Worm (Caenorhabditis elegans): ENCODE data around the gene idpb-1.

idpb-1 gene

ce11 chrII:5061794-5062368 lies 39.9 kb upstream of the idpb-1 start, which contains the start of gene smc-5 (continued):
- TF ChIP-seq nhr-43 (tag; optimal IDR thresholded peaks at IDR 0.05; ENCODE audit: poor library complexity, severe bottlenecking) (peak; percentile 51), ceh-16 (tag; optimal IDR thresholded peaks at IDR 0.05) (no peak), ZK546.5 (tag; optimal IDR thresholded peaks at IDR 0.05) (no peak), ama-1 (optimal IDR thresholded peaks at IDR 0.05) (no peak), elt-3 (tag; optimal IDR thresholded peaks at IDR 0.05) (no peak), unc-39 (tag; optimal IDR thresholded peaks at IDR 0.05) (no peak), snpc-4 (tag; optimal IDR thresholded peaks at IDR 0.05) (peak; percentile 86), nhr-237 (tag; optimal IDR thresholded peaks at IDR 0.05) (no peak), elt-2 (tag; optimal IDR thresholded peaks at IDR 0.05) (no peak), unc-62 (GFP tag; optimal IDR thresholded peaks at IDR 0.05) (no peak), nhr-28 (tag; optimal IDR thresholded peaks at IDR 0.05) (no peak), elt-1 (tag; optimal IDR thresholded peaks at IDR 0.05) (no peak), zag-1 (tag; optimal IDR thresholded peaks at IDR 0.05) (no peak), eor-1 (tag; optimal IDR thresholded peaks at IDR 0.05) (no peak), ceh-9 (tag; optimal IDR thresholded peaks at IDR 0.05) (no peak), mml-1 (tag; optimal IDR thresholded peaks at IDR 0.05) (no peak), pqm-1 (tag; optimal IDR thresholded peaks at IDR 0.05) (peak; percentile 36), ztf-4 (tag; optimal IDR thresholded peaks at IDR 0.05) (no peak)

ce11 chrII:5066967-5067366 lies 34.8 kb upstream of the idpb-1 start:
- TF ChIP-seq fos-1 (tag; optimal IDR thresholded peaks at IDR 0.05): no peak
- TF ChIP-seq pha-4 (tag; optimal IDR thresholded peaks at IDR 0.05): no peak
- TF ChIP-seq unc-39 (tag; optimal IDR thresholded peaks at IDR 0.05): no peak
- TF ChIP-seq ZK546.5 (tag; optimal IDR thresholded peaks at IDR 0.05): no peak
- no peak for TF ChIP-seq nhr-12 (tag; optimal IDR thresholded peaks at IDR 0.05)
- no peak for TF ChIP-seq ceh-9 (tag; optimal IDR thresholded peaks at IDR 0.05)
- no peak for TF ChIP-seq fkh-2 (tag; optimal IDR thresholded peaks at IDR 0.05)
- TF ChIP-seq nhr-25 (tag; optimal IDR thresholded peaks at IDR 0.05): no peak
- no peak for TF ChIP-seq nhr-67 (tag; optimal IDR thresholded peaks at IDR 0.05)
- no peak for TF ChIP-seq ztf-4 (tag; optimal IDR thresholded peaks at IDR 0.05)
- no peak for TF ChIP-seq pqm-1 (tag; optimal IDR thresholded peaks at IDR 0.05)
- TF ChIP-seq mdl-1 (tag; optimal IDR thresholded peaks at IDR 0.05): no peak
- no peak for TF ChIP-seq nhr-77 (tag; optimal IDR thresholded peaks at IDR 0.05)
- no peak for TF ChIP-seq lin-15B (tag; optimal IDR thresholded peaks at IDR 0.05)

ce11 chrII:5067927-5068326 lies 33.9 kb upstream of the idpb-1 start, which contains the start of gene C27A2.8:
Gene C27A2.8, minus strand, starts transcription at chrII:5068043.
- TF ChIP-seq nhr-43 (tag; optimal IDR thresholded peaks at IDR 0.05; ENCODE audit: poor library complexity, severe bottlenecking) (no peak), fos-1 (tag; optimal IDR thresholded peaks at IDR 0.05) (no peak), hmg-11 (tag; optimal IDR thresholded peaks at IDR 0.05) (no peak), nhr-11 (tag; optimal IDR thresholded peaks at IDR 0.05) (no peak), elt-3 (tag; optimal IDR thresholded peaks at IDR 0.05) (no peak), nhr-76 (tag; optimal IDR thresholded peaks at IDR 0.05) (no peak), pqm-1 (tag; optimal IDR thresholded peaks at IDR 0.05) (no peak), tbx-2 (tag; optimal IDR thresholded peaks at IDR 0.05) (no peak), ztf-4 (tag; optimal IDR thresholded peaks at IDR 0.05) (no peak), fkh-2 (tag; optimal IDR thresholded peaks at IDR 0.05) (no peak), mdl-1 (tag; optimal IDR thresholded peaks at IDR 0.05) (no peak), zag-1 (tag; optimal IDR thresholded peaks at IDR 0.05) (no peak), ceh-82 (tag; optimal IDR thresholded peaks at IDR 0.05) (no peak), nhr-77 (tag; optimal IDR thresholded peaks at IDR 0.05) (no peak), R02D3.7 (tag; optimal IDR thresholded peaks at IDR 0.05) (no peak), ceh-16 (tag; optimal IDR thresholded peaks at IDR 0.05) (no peak), lin-39 (tag; optimal IDR thresholded peaks at IDR 0.05) (no peak), nhr-28 (tag; optimal IDR thresholded peaks at IDR 0.05) (no peak), nhr-237 (tag; optimal IDR thresholded peaks at IDR 0.05) (no peak)

- TF ChIP-seq aly-2 (tag; optimal IDR thresholded peaks at IDR 0.05) (no peak), lsy-12 (tag; optimal IDR thresholded peaks at IDR 0.05) (no peak), sea-2 (GFP tag; optimal IDR thresholded peaks at IDR 0.05) (no peak), unc-39 (tag; optimal IDR thresholded peaks at IDR 0.05) (no peak), tbx-2 (tag; optimal IDR thresholded peaks at IDR 0.05) (no peak)
Measured at ce11 chrII:5069525-5069924, 32.3 kb upstream of the idpb-1 start, which contains the start of gene idpb-2. Gene idpb-2, minus strand, starts transcription at chrII:5069625.

Data from whole organism, L3 larva.